Fruit fly (Drosophila melanogaster): Measurements from ENCODE around the gene RhoGAP16F.

dm6 chrX:18138297-18138696, 45.4 kb downstream of the RhoGAP16F start, which contains the start of gene CG43229:
- TF ChIP-seq kay (GFP tag; ENCODE audit: borderline replicate concordance), result no peak
- no peak for TF ChIP-seq Mnt (GFP tag; optimal IDR thresholded peaks at IDR 0.05)
- TF ChIP-seq cnc (optimal IDR thresholded peaks at IDR 0.05), result no peak
- TF ChIP-seq CG11617 (GFP tag; optimal IDR thresholded peaks at IDR 0.05), result no peak

Data from whole organism, adult.